Worm (Caenorhabditis elegans): ENCODE results near the gene fbxa-102.

DNA sequence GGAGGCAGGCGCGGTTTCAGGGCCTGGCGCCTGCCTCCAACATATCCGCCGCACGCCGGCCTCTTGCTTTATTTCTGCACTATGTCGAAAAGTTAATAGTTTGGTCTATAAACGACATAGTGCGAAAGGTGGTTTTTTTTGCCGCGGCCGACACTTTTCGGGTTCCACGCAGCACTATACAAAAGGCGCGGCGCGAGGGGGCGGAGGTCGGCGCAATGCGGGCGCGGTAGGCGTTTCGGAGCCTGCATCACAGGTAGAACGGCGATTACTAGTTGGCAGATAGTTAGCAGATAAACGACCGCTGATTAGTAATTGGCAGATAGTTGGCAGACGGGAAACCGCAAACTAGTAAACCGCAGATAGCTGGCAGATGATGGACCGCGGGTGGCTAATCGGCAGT, 19.1 kb upstream of the fbxa-102 start:
- no peak for TF ChIP-seq blmp-1 (tag; optimal IDR thresholded peaks at IDR 0.05; ENCODE audit: insufficient read depth)
- no peak for TF ChIP-seq lin-13 (GFP tag; optimal IDR thresholded peaks at IDR 0.05)
- no peak for TF ChIP-seq lin-11 (tag; optimal IDR thresholded peaks at IDR 0.05)
- TF ChIP-seq skn-1 (tag; optimal IDR thresholded peaks at IDR 0.05): no peak
- TF ChIP-seq ceh-16 (tag; optimal IDR thresholded peaks at IDR 0.05): no peak
- no peak for TF ChIP-seq peb-1 (tag; optimal IDR thresholded peaks at IDR 0.05)
- no peak for TF ChIP-seq unc-62 (GFP tag; optimal IDR thresholded peaks at IDR 0.05)
- no peak for TF ChIP-seq sma-9 (GFP tag; optimal IDR thresholded peaks at IDR 0.05)
- TF ChIP-seq sma-9 (tag; optimal IDR thresholded peaks at IDR 0.05): no peak
- no peak for TF ChIP-seq fos-1 (tag; optimal IDR thresholded peaks at IDR 0.05)
- no peak for TF ChIP-seq mdl-1 (tag; optimal IDR thresholded peaks at IDR 0.05)
- TF ChIP-seq zag-1 (tag; optimal IDR thresholded peaks at IDR 0.05): no peak
- TF ChIP-seq unc-39 (tag; optimal IDR thresholded peaks at IDR 0.05): no peak
- TF ChIP-seq snpc-4 (tag; optimal IDR thresholded peaks at IDR 0.05): no peak
- TF ChIP-seq nhr-23 (tag; optimal IDR thresholded peaks at IDR 0.05): no peak
